Worm (Caenorhabditis elegans) whole organism, L1 larva: Measurements from ENCODE around the gene C26F1.3.

Source experiments
- C04F5.9 ChIP-seq: sonication (generic microtip); optimal IDR thresholded peaks from 2 replicates; lab custom pipeline; 2016; ENCODE audit warnings: missing genetic modification characterization, missing compliant biosample characterization
- F16B12.6 ChIP-seq: fragments of 150-350 bp; optimal IDR thresholded peaks from 2 replicates; lab custom pipeline; 2014; ENCODE audit warnings: missing biosample characterization, missing genetic modification characterization
- aha-1 ChIP-seq: fragments of 150-350 bp; optimal IDR thresholded peaks from 2 replicates; lab custom pipeline; 2014; ENCODE audit warnings: missing biosample characterization, missing genetic modification characterization
- alr-1 ChIP-seq: fragments of 200-800 bp; sonication (Bioruptor generic); optimal IDR thresholded peaks from 2 replicates; lab custom pipeline; 2018; ENCODE audit warnings: borderline replicate concordance, mild to moderate bottlenecking, missing genetic modification characterization, missing compliant biosample characterization
- blmp-1 ChIP-seq: fragments of 150-350 bp; optimal IDR thresholded peaks from 2 replicates; lab custom pipeline; 2014; ENCODE audit warnings: missing biosample characterization, missing genetic modification characterization
- ceh-63 ChIP-seq: fragments of 200-800 bp; sonication (Bioruptor generic); optimal IDR thresholded peaks from 2 replicates; lab custom pipeline; 2018; ENCODE audit warnings: mild to moderate bottlenecking, missing genetic modification characterization, missing compliant biosample characterization
- ceh-8 ChIP-seq: fragments of 200-800 bp; sonication (Bioruptor generic); optimal IDR thresholded peaks from 2 replicates; lab custom pipeline; 2018; ENCODE audit warnings: mild to moderate bottlenecking, missing genetic modification characterization, moderate library complexity, missing compliant biosample characterization
- ceh-88 ChIP-seq: fragments of 200-800 bp; sonication (Bioruptor generic); IDR thresholded peaks from 2 replicates; pipeline ENCODE4 v1.3.6; 2022; ENCODE audit warnings: missing genetic modification characterization, missing compliant biosample characterization
- ces-1 ChIP-seq: fragments of 150-350 bp; optimal IDR thresholded peaks from 2 replicates; lab custom pipeline; 2014; ENCODE audit warnings: missing biosample characterization, missing genetic modification reagents, missing genetic modification characterization
- dsc-1 ChIP-seq: sonication (generic microtip); optimal IDR thresholded peaks from 2 replicates; lab custom pipeline; 2016; ENCODE audit warnings: mild to moderate bottlenecking, missing genetic modification characterization, missing compliant biosample characterization
- efl-1 ChIP-seq, 4 experiments: fragments of 150-350 bp; optimal IDR thresholded peaks in 3 of 4; peaks in 1 of 4; 1 replicate in 1 of 4; 2 replicates in 3 of 4; lab custom pipeline; 2014; ENCODE audit warnings: missing biosample characterization in 2 of 4, missing genetic modification characterization in 2 of 4, missing genetic modification reagents in 2 of 4
- efl-3 ChIP-seq: fragments of 200-800 bp; sonication (Bioruptor generic); optimal IDR thresholded peaks from 2 replicates; lab custom pipeline; 2018; ENCODE audit warnings: mild to moderate bottlenecking, missing genetic modification characterization, missing compliant biosample characterization
- egl-27 ChIP-seq, 2 experiments: fragments of 150-350 bp in 1 of 2; sonication (generic microtip); optimal IDR thresholded peaks; 3 replicates each; lab custom pipeline; 2017 to 2018; ENCODE audit warnings: missing biosample characterization in 2 of 2, missing genetic modification characterization in 2 of 2, missing genetic modification reagents in 2 of 2
- elt-2 ChIP-seq: sonication (generic microtip); optimal IDR thresholded peaks from 2 replicates; lab custom pipeline; 2016; ENCODE audit warnings: missing genetic modification characterization, mild to moderate bottlenecking, inconsistent platforms, missing compliant biosample characterization, missing genetic modification reagents
- elt-3 ChIP-seq, 6 experiments: fragments of 150-350 bp in 1 of 6; sonication (generic microtip); optimal IDR thresholded peaks; 2 replicates each; lab custom pipeline; 2017 to 2018; ENCODE audit warnings: missing biosample characterization in 6 of 6, missing genetic modification characterization in 6 of 6, inconsistent platforms in 1 of 6
- ets-5 ChIP-seq: fragments of 200-800 bp; sonication (Bioruptor generic); IDR thresholded peaks from 2 replicates; pipeline ENCODE4 v1.3.6; 2022; ENCODE audit warnings: missing genetic modification characterization, missing compliant biosample characterization
- fkh-10 ChIP-seq: sonication (generic microtip); optimal IDR thresholded peaks from 2 replicates; lab custom pipeline; 2017; ENCODE audit warnings: missing biosample characterization, missing genetic modification reagents, missing genetic modification characterization
- fkh-8 ChIP-seq: sonication (generic microtip); optimal IDR thresholded peaks from 2 replicates; lab custom pipeline; 2016; ENCODE audit warnings: mild to moderate bottlenecking, missing genetic modification characterization, missing compliant biosample characterization
- grh-1 ChIP-seq: fragments of 200-800 bp; sonication (Bioruptor generic); IDR thresholded peaks from 2 replicates; pipeline ENCODE4 v1.3.6; 2022; ENCODE audit warnings: missing genetic modification reagents, missing genetic modification characterization, missing compliant biosample characterization
- jun-1 ChIP-seq: fragments of 150-350 bp; optimal IDR thresholded peaks from 2 replicates; lab custom pipeline; 2014; ENCODE audit warnings: missing biosample characterization, missing genetic modification reagents, missing genetic modification characterization
- lin-13 ChIP-seq: fragments of 150-350 bp; optimal IDR thresholded peaks from 2 replicates; lab custom pipeline; 2014; ENCODE audit warnings: missing biosample characterization, missing genetic modification reagents, missing genetic modification characterization
- lin-14 ChIP-seq: fragments of 200-800 bp; sonication (Bioruptor generic); optimal IDR thresholded peaks from 2 replicates; lab custom pipeline; 2018; ENCODE audit warnings: mild to moderate bottlenecking, missing genetic modification characterization, moderate library complexity, missing compliant biosample characterization
- lin-15B ChIP-seq: fragments of 150-350 bp; sonication (generic microtip); optimal IDR thresholded peaks from 3 replicates; lab custom pipeline; 2014; ENCODE audit warnings: missing biosample characterization, missing genetic modification characterization
- lin-35 ChIP-seq, 2 experiments: fragments of 150-350 bp; optimal IDR thresholded peaks; 2 replicates each; lab custom pipeline; 2014; ENCODE audit warnings: missing biosample characterization in 2 of 2, missing genetic modification characterization in 2 of 2, missing genetic modification reagents in 2 of 2
- mef-2 ChIP-seq: fragments of 150-350 bp; optimal IDR thresholded peaks from 2 replicates; lab custom pipeline; 2014; ENCODE audit warnings: missing biosample characterization, missing genetic modification characterization
- nhr-12 ChIP-seq: sonication (generic microtip); optimal IDR thresholded peaks from 2 replicates; lab custom pipeline; 2017; ENCODE audit warnings: missing biosample characterization, missing genetic modification characterization
- nhr-76 ChIP-seq: sonication (generic microtip); optimal IDR thresholded peaks from 2 replicates; lab custom pipeline; 2017; ENCODE audit warnings: missing biosample characterization, missing genetic modification characterization
- nhr-77 ChIP-seq: fragments of 150-350 bp; optimal IDR thresholded peaks from 2 replicates; lab custom pipeline; 2014; ENCODE audit warnings: missing biosample characterization, missing genetic modification characterization
- nhr-84 ChIP-seq: sonication (generic microtip); optimal IDR thresholded peaks from 2 replicates; lab custom pipeline; 2017; ENCODE audit warnings: missing biosample characterization, missing genetic modification characterization
- nhr-90 ChIP-seq: sonication (generic microtip); optimal IDR thresholded peaks from 2 replicates; lab custom pipeline; 2016; ENCODE audit warnings: mild to moderate bottlenecking, missing genetic modification characterization, missing compliant biosample characterization; ENCODE audit not compliant: poor library complexity
- pag-3 ChIP-seq: sonication (generic microtip); optimal IDR thresholded peaks from 2 replicates; lab custom pipeline; 2017; ENCODE audit warnings: missing genetic modification characterization, mild to moderate bottlenecking, missing compliant biosample characterization, antibody characterized with exemption, borderline replicate concordance; ENCODE audit not compliant: insufficient read depth
- pqm-1 ChIP-seq: sonication (generic microtip); optimal IDR thresholded peaks from 3 replicates; lab custom pipeline; 2017; ENCODE audit warnings: missing biosample characterization, missing genetic modification characterization
- rnt-1 ChIP-seq: sonication (generic microtip); optimal IDR thresholded peaks from 2 replicates; lab custom pipeline; 2016; ENCODE audit warnings: mild to moderate bottlenecking, missing genetic modification characterization, moderate library complexity, missing compliant biosample characterization
- skn-1 ChIP-seq: fragments of 150-350 bp; optimal IDR thresholded peaks from 2 replicates; lab custom pipeline; 2014; ENCODE audit warnings: missing biosample characterization, missing genetic modification characterization
- snpc-4 ChIP-seq: fragments of 150-350 bp; optimal IDR thresholded peaks from 2 replicates; lab custom pipeline; 2014; ENCODE audit warnings: missing biosample characterization, missing genetic modification characterization
- sox-4 ChIP-seq: sonication (generic microtip); optimal IDR thresholded peaks from 2 replicates; lab custom pipeline; 2016; ENCODE audit warnings: missing genetic modification characterization, missing compliant biosample characterization
- sptf-1 ChIP-seq: fragments of 150-350 bp; optimal IDR thresholded peaks from 2 replicates; lab custom pipeline; 2014; ENCODE audit warnings: missing biosample characterization, missing genetic modification characterization
- swsn-7 ChIP-seq: sonication (generic microtip); optimal IDR thresholded peaks from 2 replicates; lab custom pipeline; 2016; ENCODE audit warnings: missing genetic modification characterization, missing compliant biosample characterization
- tlp-1 ChIP-seq: fragments of 150-350 bp; optimal IDR thresholded peaks from 2 replicates; lab custom pipeline; 2014; ENCODE audit warnings: missing biosample characterization, missing genetic modification characterization
- unc-62 ChIP-seq: fragments of 150-350 bp; optimal IDR thresholded peaks from 2 replicates; lab custom pipeline; 2014; ENCODE audit warnings: missing biosample characterization, missing genetic modification reagents, missing genetic modification characterization
- unc-98 ChIP-seq: fragments of 200-800 bp; sonication (Bioruptor generic); IDR thresholded peaks from 2 replicates; pipeline ENCODE4 v1.3.6; 2022; ENCODE audit warnings: missing genetic modification characterization, missing compliant biosample characterization
- zag-1 ChIP-seq: fragments of 150-350 bp; optimal IDR thresholded peaks from 2 replicates; lab custom pipeline; 2014; ENCODE audit warnings: missing biosample characterization, missing genetic modification characterization
- zip-4 ChIP-seq: fragments of 200-800 bp; sonication (Bioruptor generic); optimal IDR thresholded peaks from 2 replicates; lab custom pipeline; 2018; ENCODE audit warnings: mild to moderate bottlenecking, missing genetic modification characterization, moderate library complexity, missing compliant biosample characterization
- ztf-11 ChIP-seq, 2 experiments: sonication (generic microtip); optimal IDR thresholded peaks; 2 replicates each; lab custom pipeline; 2016 to 2017; ENCODE audit warnings: missing genetic modification characterization in 2 of 2, missing biosample characterization in 1 of 2, missing compliant biosample characterization in 1 of 2

C26F1.3 gene

DNA sequence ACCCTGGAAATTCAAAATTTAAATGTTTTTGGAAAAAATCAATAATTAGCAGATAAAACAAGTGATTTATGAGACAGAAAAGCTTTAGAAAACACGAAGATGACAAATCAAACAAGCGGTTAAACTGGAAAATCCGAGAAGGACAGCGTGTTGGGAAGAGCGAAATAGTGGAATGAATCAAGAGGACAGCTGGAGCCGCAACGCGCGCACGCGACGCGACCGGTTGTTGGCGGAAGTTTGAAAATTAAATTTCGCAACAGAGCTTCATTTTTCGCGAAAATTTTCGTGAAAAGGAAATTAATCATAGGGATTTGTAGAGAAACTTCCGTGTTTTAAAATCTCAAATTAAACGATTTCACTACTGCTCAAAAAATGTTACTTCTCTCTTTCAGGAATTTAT is 42.2 kb upstream of the C26F1.3 start, which contains the start of gene clic-1 (continued):
- TF ChIP-seq aha-1 (tag; lab: Kevin White, UChicago), result no peak
- peak; percentile 83 to 96 for TF ChIP-seq efl-1 (optimal IDR thresholded peaks at IDR 0.05; lab: Kevin White, UChicago)
- peak; percentile 96 to 99 for TF ChIP-seq efl-1 (GFP tag; optimal IDR thresholded peaks at IDR 0.05 in 1 of 2; lab: Kevin White, UChicago)
- TF ChIP-seq unc-62 (GFP tag; lab: Kevin White, UChicago), result no peak
- peak; percentile 5 for TF ChIP-seq F16B12.6 (tag; lab: Kevin White, UChicago)
- TF ChIP-seq sox-4 (tag; lab: Kevin White, UChicago), result no peak
- TF ChIP-seq pqm-1 (tag; lab: Kevin White, UChicago), result no peak
- no peak for TF ChIP-seq ceh-63 (GFP tag; lab: Kevin White, UChicago)
- TF ChIP-seq dsc-1 (tag; lab: Kevin White, UChicago), result peak; percentile 44
- TF ChIP-seq egl-27 (tag; optimal IDR thresholded peaks at IDR 0.05; lab: Kevin White, UChicago), result no peak
- TF ChIP-seq mef-2, result no peak
- TF ChIP-seq grh-1 (GFP tag; lab: Robert Waterston, UW), result no peak
- TF ChIP-seq ztf-11 (tag; optimal IDR thresholded peaks at IDR 0.05; lab: Kevin White, UChicago), result no peak
- TF ChIP-seq alr-1 (tag; lab: Kevin White, UChicago), result no peak
- no peak for TF ChIP-seq ceh-88
- peak; percentile 43 for TF ChIP-seq lin-15B (tag; lab: Kevin White, UChicago)
- TF ChIP-seq lin-35 (GFP tag; optimal IDR thresholded peaks at IDR 0.05; lab: Kevin White, UChicago), result peak; percentile 96 to 98
- peak; percentile 63 for TF ChIP-seq jun-1 (tag; lab: Kevin White, UChicago)
- no peak for TF ChIP-seq tlp-1
- TF ChIP-seq C04F5.9 (tag; lab: Kevin White, UChicago), result no peak
- TF ChIP-seq nhr-77 (tag; lab: Kevin White, UChicago), result no peak
- peak; percentile 60 for TF ChIP-seq blmp-1 (tag; lab: Kevin White, UChicago)
- no peak for TF ChIP-seq elt-2 (tag; lab: Kevin White, UChicago)
- TF ChIP-seq elt-3 (tag; optimal IDR thresholded peaks at IDR 0.05; lab: Kevin White, UChicago), result peak in 2 of 6 experiments; percentile 15 to 59
- peak; percentile 91 for TF ChIP-seq skn-1 (tag; lab: Kevin White, UChicago)
- no peak for TF ChIP-seq sptf-1
- peak; percentile 63 for TF ChIP-seq rnt-1 (tag; lab: Kevin White, UChicago)
- peak; percentile 38 for TF ChIP-seq snpc-4
- TF ChIP-seq zag-1 (tag; lab: Kevin White, UChicago), result no peak
- peak; percentile 3 for TF ChIP-seq fkh-10 (GFP tag; lab: Kevin White, UChicago)
- TF ChIP-seq ets-5, result no peak
- TF ChIP-seq fkh-8, result peak; percentile 52
- TF ChIP-seq pag-3 (tag; lab: Kevin White, UChicago), result no peak
- TF ChIP-seq ceh-8 (GFP tag; lab: Kevin White, UChicago), result no peak
- peak; percentile 65 for TF ChIP-seq zip-4
- peak; percentile 9 for TF ChIP-seq lin-13 (GFP tag; lab: Kevin White, UChicago)
- TF ChIP-seq nhr-84, result no peak
- TF ChIP-seq unc-98 (GFP tag; lab: Robert Waterston, UW), result no peak
- no peak for TF ChIP-seq nhr-12 (tag; lab: Kevin White, UChicago)
- peak; percentile 70 for TF ChIP-seq lin-14 (GFP tag; lab: Kevin White, UChicago)
- no peak for TF ChIP-seq nhr-76
- TF ChIP-seq swsn-7 (tag; lab: Kevin White, UChicago), result peak; percentile 62
- TF ChIP-seq efl-3, result no peak
- no peak for TF ChIP-seq nhr-90 (tag; lab: Kevin White, UChicago)
- no peak for TF ChIP-seq ces-1 (GFP tag; lab: Kevin White, UChicago)
